1 fruit fly cellular context compared by ENCODE assay signal in genomic region chr3L:10518945-10519344, dm6.
TF ChIP-seq lines count a peak whose summit lies in the region.

No protein-coding gene starts in this region.

TF ChIP-seq in whole organism, embryonic, 481 proteins besides CTCF, POLR2A, EP300 and RAD21 (continued from another document and continues in another):
- TF ChIP-seq onecut (GFP tag; IDR thresholded peaks at IDR 0.05; lab: Robert Waterston, UW) (peak; percentile 84), cas (GFP tag; IDR thresholded peaks at IDR 0.05; lab: Robert Waterston, UW) (no peak), dimm (GFP tag; IDR thresholded peaks at IDR 0.05; lab: Robert Waterston, UW) (no peak), crc (GFP tag; optimal IDR thresholded peaks at IDR 0.05; lab: Kevin White, UChicago) (peak; percentile 55), hkb (optimal IDR thresholded peaks at IDR 0.05; lab: Kevin White, UChicago) (no peak), hkb (GFP tag; IDR thresholded peaks at IDR 0.05; lab: Robert Waterston, UW) (peak; percentile 72), CG8944 (GFP tag; optimal IDR thresholded peaks at IDR 0.05; lab: Kevin White, UChicago) (peak; percentile 79), kni (GFP tag; optimal IDR thresholded peaks at IDR 0.05; lab: Kevin White, UChicago) (peak; percentile 93), CG11504 (tag; optimal IDR thresholded peaks at IDR 0.05; lab: Kevin White, UChicago) (peak; percentile 66), dmrt11E (tag; optimal IDR thresholded peaks at IDR 0.05; lab: Kevin White, UChicago) (peak; percentile 92), Optix (GFP tag; IDR thresholded peaks at IDR 0.05; lab: Robert Waterston, UW) (peak; percentile 46; the same call in 1 of the 3 replicates), CG15601 (tag; optimal IDR thresholded peaks at IDR 0.05; lab: Kevin White, UChicago) (peak; percentile 89), Rx (GFP tag; IDR thresholded peaks at IDR 0.05; lab: Robert Waterston, UW) (peak; percentile 53; the same call in 1 of the 2 replicates), CG7357 (GFP tag; IDR thresholded peaks at IDR 0.05; lab: Robert Waterston, UW) (no peak), CG8924 (tag; optimal IDR thresholded peaks at IDR 0.05; lab: Kevin White, UChicago) (peak; percentile 83), Side (GFP tag; optimal IDR thresholded peaks at IDR 0.05; lab: Kevin White, UChicago) (peak; percentile 88), Dfd (GFP tag; optimal IDR thresholded peaks at IDR 0.05; lab: Kevin White, UChicago) (no peak), CG18619 (GFP tag; optimal IDR thresholded peaks at IDR 0.05; lab: Kevin White, UChicago) (peak; percentile 84), ash1 (GFP tag; optimal IDR thresholded peaks at IDR 0.05; lab: Kevin White, UChicago) (peak; percentile 74), shn (GFP tag; optimal IDR thresholded peaks at IDR 0.05; lab: Kevin White, UChicago) (peak; percentile 77), CG32767 (GFP tag; IDR thresholded peaks at IDR 0.05; lab: Robert Waterston, UW) (0 out of 2 replicates have a peak, but pooled peaks have one; percentile 35), her (GFP tag; optimal IDR thresholded peaks at IDR 0.05; lab: Kevin White, UChicago) (peak; percentile 80), slp2 (GFP tag; optimal IDR thresholded peaks at IDR 0.05; lab: Kevin White, UChicago) (peak; percentile 74), CG4360 (GFP tag; IDR thresholded peaks at IDR 0.05; lab: Robert Waterston, UW) (peak; percentile 67), pho (GFP tag; optimal IDR thresholded peaks at IDR 0.05; lab: Kevin White, UChicago) (peak; percentile 52), CG10321 (GFP tag; IDR thresholded peaks at IDR 0.05; lab: Robert Waterston, UW) (0 out of 2 replicates have a peak, but pooled peaks have one; percentile 9), wor (GFP tag; IDR thresholded peaks at IDR 0.05; lab: Robert Waterston, UW) (no peak), CG10274 (GFP tag; optimal IDR thresholded peaks at IDR 0.05; lab: Kevin White, UChicago) (peak; percentile 67), lab (GFP tag; optimal IDR thresholded peaks at IDR 0.05; lab: Kevin White, UChicago) (peak; percentile 85), CG31441 (GFP tag; IDR thresholded peaks at IDR 0.05; lab: Robert Waterston, UW) (peak; percentile 80), schlank (tag; optimal IDR thresholded peaks at IDR 0.05; lab: Kevin White, UChicago) (peak; percentile 61), Doc2 (GFP tag; IDR thresholded peaks at IDR 0.05; lab: Robert Waterston, UW) (no peak), chn (GFP tag; optimal IDR thresholded peaks at IDR 0.05; lab: Kevin White, UChicago) (peak; percentile 71), CG10209 (GFP tag; optimal IDR thresholded peaks at IDR 0.05; lab: Kevin White, UChicago) (peak; percentile 91), CG10654 (GFP tag; optimal IDR thresholded peaks at IDR 0.05; lab: Kevin White, UChicago) (peak; percentile 71), fd102C (GFP tag; optimal IDR thresholded peaks at IDR 0.05; lab: Kevin White, UChicago) (peak; percentile 100), Xrp1 (GFP tag; IDR thresholded peaks at IDR 0.05; lab: Robert Waterston, UW) (peak; percentile 91), CG4854 (GFP tag; optimal IDR thresholded peaks at IDR 0.05; lab: Kevin White, UChicago) (peak; percentile 82), Dek (tag; optimal IDR thresholded peaks at IDR 0.05; lab: Kevin White, UChicago) (no peak), sens-2 (GFP tag; IDR thresholded peaks at IDR 0.05; lab: Robert Waterston, UW) (peak; percentile 59), BtbVII (GFP tag; optimal IDR thresholded peaks at IDR 0.05; lab: Kevin White, UChicago) (peak; percentile 72), cwo (GFP tag; optimal IDR thresholded peaks at IDR 0.05; lab: Kevin White, UChicago) (peak; percentile 45), Ptx1 (GFP tag; IDR thresholded peaks at IDR 0.05; lab: Robert Waterston, UW) (no peak), NFAT (GFP tag; IDR thresholded peaks at IDR 0.05; lab: Robert Waterston, UW) (no peak), tio (GFP tag; optimal IDR thresholded peaks at IDR 0.05; lab: Kevin White, UChicago) (peak; percentile 83), slou (GFP tag; optimal IDR thresholded peaks at IDR 0.05; lab: Kevin White, UChicago) (no peak), bsh (GFP tag; optimal IDR thresholded peaks at IDR 0.05; lab: Kevin White, UChicago) (peak in 1 of 2 experiments; percentile 81), row (GFP tag; IDR thresholded peaks at IDR 0.05; lab: Robert Waterston, UW) (no peak), CG1603 (tag; optimal IDR thresholded peaks at IDR 0.05; lab: Kevin White, UChicago) (peak; percentile 90), CHES-1-like (GFP tag; optimal IDR thresholded peaks at IDR 0.05; lab: Kevin White, UChicago) (peak; percentile 76), CG8765 (GFP tag; IDR thresholded peaks at IDR 0.05; lab: Robert Waterston, UW) (0 out of 2 replicates have a peak, but pooled peaks have one; percentile 8), Chrac-16 (GFP tag; optimal IDR thresholded peaks at IDR 0.05; lab: Kevin White, UChicago) (peak; percentile 41), fd96Cb (tag; optimal IDR thresholded peaks at IDR 0.05; lab: Kevin White, UChicago) (peak; percentile 73), CG13287 (GFP tag; IDR thresholded peaks at IDR 0.05; lab: Robert Waterston, UW; ENCODE audit: partially characterized antibody) (no peak), CG9215 (GFP tag; IDR thresholded peaks at IDR 0.05; lab: Robert Waterston, UW) (no peak), Neu2 (GFP tag; optimal IDR thresholded peaks at IDR 0.05; lab: Kevin White, UChicago; ENCODE audit: borderline replicate concordance) (peak; percentile 21), CG13624 (GFP tag; optimal IDR thresholded peaks at IDR 0.05; lab: Kevin White, UChicago) (peak; percentile 71), Rfx (GFP tag; IDR thresholded peaks at IDR 0.05; lab: Robert Waterston, UW) (no peak; the same call in 1 of the 2 replicates), CG31224 (GFP tag; IDR thresholded peaks at IDR 0.05; lab: Robert Waterston, UW) (no peak), vnd (GFP tag; IDR thresholded peaks at IDR 0.05; lab: Robert Waterston, UW; ENCODE audit: partially characterized antibody) (no peak), CG3407 (GFP tag; optimal IDR thresholded peaks at IDR 0.05; lab: Kevin White, UChicago) (peak; percentile 94), CG15514 (GFP tag; optimal IDR thresholded peaks at IDR 0.05; lab: Kevin White, UChicago) (peak; percentile 30), CG7839 (tag; optimal IDR thresholded peaks at IDR 0.05; lab: Kevin White, UChicago) (peak; percentile 58), dan (GFP tag; IDR thresholded peaks at IDR 0.05; lab: Robert Waterston, UW) (no peak), dm (GFP tag; optimal IDR thresholded peaks at IDR 0.05; lab: Kevin White, UChicago) (peak; percentile 62), Opbp (GFP tag; IDR thresholded peaks at IDR 0.05; lab: Robert Waterston, UW; ENCODE audit: partially characterized antibody) (no peak), ham (GFP tag; IDR thresholded peaks at IDR 0.05; lab: Robert Waterston, UW) (no peak), Lhr (GFP tag; optimal IDR thresholded peaks at IDR 0.05; lab: Kevin White, UChicago) (peak; percentile 90), CG18764 (GFP tag; optimal IDR thresholded peaks at IDR 0.05; lab: Kevin White, UChicago) (peak; percentile 85), amos (GFP tag; IDR thresholded peaks at IDR 0.05; lab: Robert Waterston, UW; ENCODE audit: partially characterized antibody) (no peak), unpg (GFP tag; optimal IDR thresholded peaks at IDR 0.05; lab: Kevin White, UChicago) (peak; percentile 77), CG18262 (tag; optimal IDR thresholded peaks at IDR 0.05; lab: Kevin White, UChicago) (peak; percentile 81), Gsc (GFP tag; IDR thresholded peaks at IDR 0.05; lab: Robert Waterston, UW) (no peak), CoRest (tag; optimal IDR thresholded peaks at IDR 0.05; lab: Kevin White, UChicago) (peak; percentile 70), CrebB (tag; optimal IDR thresholded peaks at IDR 0.05; lab: Kevin White, UChicago) (peak; percentile 72), insv (GFP tag; optimal IDR thresholded peaks at IDR 0.05; lab: Kevin White, UChicago) (peak; percentile 20 to 36), Asciz (GFP tag; optimal IDR thresholded peaks at IDR 0.05; lab: Kevin White, UChicago) (peak; percentile 92), CG2120 (GFP tag; optimal IDR thresholded peaks at IDR 0.05; lab: Kevin White, UChicago) (no peak), Hr78 (GFP tag; optimal IDR thresholded peaks at IDR 0.05; lab: Kevin White, UChicago) (peak in 1 of 2 experiments; percentile 15), pnt (GFP tag; optimal IDR thresholded peaks at IDR 0.05; lab: Kevin White, UChicago) (peak; percentile 77), sqz (GFP tag; optimal IDR thresholded peaks at IDR 0.05; lab: Kevin White, UChicago) (peak; percentile 95), CG16813 (GFP tag; IDR thresholded peaks at IDR 0.05; lab: Robert Waterston, UW; ENCODE audit: partially characterized antibody) (no peak), btn (GFP tag; optimal IDR thresholded peaks at IDR 0.05; lab: Kevin White, UChicago) (peak; percentile 81), ap (GFP tag; IDR thresholded peaks at IDR 0.05; lab: Robert Waterston, UW) (peak; percentile 51; the same call in 1 of the 2 replicates), zen2 (GFP tag; IDR thresholded peaks at IDR 0.05; lab: Robert Waterston, UW; ENCODE audit: partially characterized antibody) (no peak), Six4 (GFP tag; optimal IDR thresholded peaks at IDR 0.05; lab: Kevin White, UChicago) (peak; percentile 85), Sox102F (GFP tag; optimal IDR thresholded peaks at IDR 0.05; lab: Kevin White, UChicago) (peak; percentile 66), CG5245 (GFP tag; optimal IDR thresholded peaks at IDR 0.05; lab: Kevin White, UChicago) (peak; percentile 66), stwl (tag; optimal IDR thresholded peaks at IDR 0.05; lab: Kevin White, UChicago) (peak; percentile 69), CG2199 (GFP tag; IDR thresholded peaks at IDR 0.05; lab: Robert Waterston, UW) (peak; percentile 75; the same call in 2 of the 3 replicates), CG17912 (GFP tag; optimal IDR thresholded peaks at IDR 0.05; lab: Kevin White, UChicago) (peak; percentile 76), CG3065 (GFP tag; optimal IDR thresholded peaks at IDR 0.05; lab: Kevin White, UChicago) (peak; percentile 74), CG2712 (tag; optimal IDR thresholded peaks at IDR 0.05; lab: Kevin White, UChicago) (peak; percentile 78), eve (GFP tag; optimal IDR thresholded peaks at IDR 0.05; lab: Kevin White, UChicago) (no peak), pros (GFP tag; optimal IDR thresholded peaks at IDR 0.05; lab: Kevin White, UChicago) (peak; percentile 56), CG2202 (tag; optimal IDR thresholded peaks at IDR 0.05; lab: Kevin White, UChicago) (peak; percentile 97), Hmx (GFP tag; optimal IDR thresholded peaks at IDR 0.05; lab: Kevin White, UChicago) (no peak), sug (tag; optimal IDR thresholded peaks at IDR 0.05; lab: Kevin White, UChicago) (no peak), mam (GFP tag; optimal IDR thresholded peaks at IDR 0.05; lab: Kevin White, UChicago) (peak; percentile 55), sob (GFP tag; IDR thresholded peaks at IDR 0.05; lab: Robert Waterston, UW) (peak; percentile 57; the same call in 1 of the 2 replicates), gsb (GFP tag; IDR thresholded peaks at IDR 0.05; lab: Robert Waterston, UW) (no peak), Bteb2 (GFP tag; optimal IDR thresholded peaks at IDR 0.05; lab: Kevin White, UChicago) (peak; percentile 42), Hr39 (optimal IDR thresholded peaks at IDR 0.05; lab: Kevin White, UChicago) (no peak), TFAM (GFP tag; optimal IDR thresholded peaks at IDR 0.05; lab: Kevin White, UChicago) (peak; percentile 87), HLH4C (GFP tag; IDR thresholded peaks at IDR 0.05; lab: Robert Waterston, UW; ENCODE audit: partially characterized antibody) (no peak), ac (GFP tag; optimal IDR thresholded peaks at IDR 0.05; lab: Kevin White, UChicago) (peak; percentile 99), CG17612 (GFP tag; IDR thresholded peaks at IDR 0.05; lab: Robert Waterston, UW) (no peak), C15 (GFP tag; IDR thresholded peaks at IDR 0.05; lab: Robert Waterston, UW) (no peak), HLH3B (GFP tag; IDR thresholded peaks at IDR 0.05; lab: Robert Waterston, UW) (peak; percentile 23; the same call in 1 of the 2 replicates), CG15011 (GFP tag; optimal IDR thresholded peaks at IDR 0.05; lab: Kevin White, UChicago) (peak; percentile 84), CG1529 (GFP tag; optimal IDR thresholded peaks at IDR 0.05; lab: Kevin White, UChicago) (peak; percentile 82), CG9609 (GFP tag; optimal IDR thresholded peaks at IDR 0.05; lab: Kevin White, UChicago) (peak; percentile 67), Atf3 (GFP tag; optimal IDR thresholded peaks at IDR 0.05; lab: Kevin White, UChicago) (peak; percentile 67), CG43689 (GFP tag; IDR thresholded peaks at IDR 0.05; lab: Robert Waterston, UW) (no peak), Hr3 (GFP tag; optimal IDR thresholded peaks at IDR 0.05; lab: Kevin White, UChicago) (peak; percentile 8), CG30020 (tag; optimal IDR thresholded peaks at IDR 0.05; lab: Kevin White, UChicago) (no peak), odd (GFP tag; optimal IDR thresholded peaks at IDR 0.05; lab: Kevin White, UChicago) (peak; percentile 89), exex (tag; optimal IDR thresholded peaks at IDR 0.05; lab: Kevin White, UChicago) (peak; percentile 28), sima (GFP tag; optimal IDR thresholded peaks at IDR 0.05; lab: Kevin White, UChicago) (peak; percentile 74), CG6272 (GFP tag; IDR thresholded peaks at IDR 0.05; lab: Robert Waterston, UW) (no peak), Usf (GFP tag; optimal IDR thresholded peaks at IDR 0.05; lab: Kevin White, UChicago) (peak; percentile 65), bowl (GFP tag; IDR thresholded peaks at IDR 0.05; lab: Robert Waterston, UW) (no peak), Sox100B (GFP tag; optimal IDR thresholded peaks at IDR 0.05; lab: Kevin White, UChicago) (peak; percentile 87), Sry-δ (GFP tag; optimal IDR thresholded peaks at IDR 0.05; lab: Kevin White, UChicago) (peak; percentile 37), tin (GFP tag; optimal IDR thresholded peaks at IDR 0.05; lab: Kevin White, UChicago) (peak; percentile 57), CG12391 (tag; optimal IDR thresholded peaks at IDR 0.05; lab: Kevin White, UChicago) (peak; percentile 60), cad (GFP tag; optimal IDR thresholded peaks at IDR 0.05; lab: Kevin White, UChicago) (no peak), CG3847 (GFP tag; IDR thresholded peaks at IDR 0.05; lab: Robert Waterston, UW) (no peak), trh (GFP tag; optimal IDR thresholded peaks at IDR 0.05; lab: Kevin White, UChicago) (peak; percentile 83), CG16863 (GFP tag; optimal IDR thresholded peaks at IDR 0.05; lab: Kevin White, UChicago) (peak; percentile 81), chinmo (GFP tag; IDR thresholded peaks at IDR 0.05; lab: Robert Waterston, UW; ENCODE audit: partially characterized antibody) (no peak)
